Worm (Caenorhabditis elegans): ENCODE data around the gene mel-32.

DNA sequence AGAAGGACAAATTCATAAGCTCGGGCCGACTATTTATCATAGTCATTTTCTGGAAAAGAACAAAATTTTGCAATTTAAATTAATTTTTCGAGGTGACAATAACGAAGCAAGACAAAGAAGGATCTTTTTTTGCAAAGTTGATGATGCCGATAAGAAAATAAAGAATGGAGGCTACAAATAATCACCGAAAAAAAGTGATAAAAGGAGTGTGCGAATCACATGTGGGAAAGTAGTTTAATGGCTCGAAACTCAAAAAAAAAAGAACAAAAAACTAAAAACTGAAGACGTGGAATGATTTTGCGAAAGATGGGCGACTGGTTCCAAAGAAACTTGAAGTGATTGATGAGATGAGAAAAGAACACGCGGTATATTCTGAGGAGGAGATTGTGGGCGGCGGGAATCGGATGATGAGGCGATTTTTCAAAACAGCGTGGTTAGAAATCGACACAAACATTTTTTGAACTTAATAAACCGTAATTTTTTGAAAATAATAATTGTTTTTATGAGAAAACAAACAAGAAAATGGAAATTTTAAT is 23.3 kb downstream of the mel-32 start, which contains the start of gene atgl-1:
- TF ChIP-seq unc-62 (GFP tag; optimal IDR thresholded peaks at IDR 0.05 in 1 of 2): no peak
- TF ChIP-seq unc-62 (tag; optimal IDR thresholded peaks at IDR 0.05): no peak
- TF ChIP-seq lsy-2 (tag; optimal IDR thresholded peaks at IDR 0.05): no peak
- TF ChIP-seq nhr-102 (tag; optimal IDR thresholded peaks at IDR 0.05): no peak
- TF ChIP-seq ztf-11 (tag; optimal IDR thresholded peaks at IDR 0.05): no peak
- TF ChIP-seq lin-13 (GFP tag; optimal IDR thresholded peaks at IDR 0.05): no peak
- peak; percentile 43 for TF ChIP-seq hlh-30 (tag; optimal IDR thresholded peaks at IDR 0.05; ENCODE audit: insufficient read depth)
- no peak for TF ChIP-seq nhr-25 (tag; optimal IDR thresholded peaks at IDR 0.05; ENCODE audit: borderline replicate concordance, insufficient read depth)
- TF ChIP-seq nhr-11 (tag; optimal IDR thresholded peaks at IDR 0.05): no peak
- TF ChIP-seq mep-1 (tag; optimal IDR thresholded peaks at IDR 0.05): no peak
- TF ChIP-seq saeg-2 (GFP tag; IDR thresholded peaks at IDR 0.05): no peak
